Worm (Caenorhabditis elegans): Measurements from ENCODE around the gene W02A2.5.

ce11 chrIV:13313156-13313555, 29.5 kb upstream of the W02A2.5 start:
- TF ChIP-seq skn-1 (tag; optimal IDR thresholded peaks at IDR 0.05) (no peak), C16A3.4 (tag; optimal IDR thresholded peaks at IDR 0.05) (no peak)
